Fruit fly (Drosophila melanogaster) whole organism, embryonic: ENCODE measurements around the gene nop5.

Experiments used
- Ada2b ChIP-seq: fragments of 200-800 bp; sonication (Bioruptor generic); IDR thresholded peaks from 2 replicates; pipeline ENCODE4 v1.3.6; 2022; ENCODE audit warnings: missing biosample characterization, missing genetic modification characterization
- B-H2 ChIP-seq: fragments of 200-800 bp; sonication (Bioruptor generic); optimal IDR thresholded peaks from 2 replicates; lab custom pipeline; 2018; ENCODE audit warnings: missing biosample characterization, mild to moderate bottlenecking, missing genetic modification characterization
- Bdp1 ChIP-seq: fragments of 200-800 bp; sonication (Bioruptor generic); optimal IDR thresholded peaks from 3 replicates; lab custom pipeline; 2016; ENCODE audit warnings: missing biosample characterization, missing genetic modification characterization
- CG11247 ChIP-seq: fragments of 200-800 bp; sonication (Bioruptor generic); IDR thresholded peaks from 2 replicates; pipeline ENCODE4 v1.3.6; 2022; ENCODE audit warnings: missing biosample characterization, missing genetic modification characterization
- CG12104 ChIP-seq: fragments of 200-800 bp; sonication (Bioruptor generic); optimal IDR thresholded peaks from 3 replicates; lab custom pipeline; 2016; ENCODE audit warnings: missing biosample characterization, missing genetic modification characterization
- CG12391 ChIP-seq: fragments of 200-800 bp; sonication (Bioruptor generic); optimal IDR thresholded peaks from 3 replicates; lab custom pipeline; 2018; ENCODE audit warnings: missing biosample characterization, mild to moderate bottlenecking, missing genetic modification characterization, moderate library complexity
- CG13287 ChIP-seq: fragments of 200-800 bp; sonication (Bioruptor generic); IDR thresholded peaks from 2 replicates; pipeline ENCODE4 v1.3.6; 2022; ENCODE audit warnings: missing biosample characterization, missing genetic modification characterization; ENCODE audit not compliant: partially characterized antibody
- CG13775 ChIP-seq: fragments of 200-800 bp; sonication (Bioruptor generic); optimal IDR thresholded peaks from 3 replicates; lab custom pipeline; 2017; ENCODE audit warnings: missing biosample characterization, mild to moderate bottlenecking, missing genetic modification characterization
- CG14860 ChIP-seq: fragments of 200-800 bp; sonication (Bioruptor generic); IDR thresholded peaks from 3 replicates; pipeline ENCODE4 v1.3.6; 2022; ENCODE audit warnings: missing biosample characterization, missing genetic modification characterization; ENCODE audit not compliant: partially characterized antibody
- CG16815 ChIP-seq: fragments of 200-800 bp; sonication (Bioruptor generic); optimal IDR thresholded peaks from 3 replicates; lab custom pipeline; 2017; ENCODE audit warnings: missing biosample characterization, mild to moderate bottlenecking, missing genetic modification characterization
- CG2129 ChIP-seq: fragments of 200-800 bp; sonication (Bioruptor generic); IDR thresholded peaks from 2 replicates; pipeline ENCODE4 v1.3.6; 2022; ENCODE audit warnings: missing biosample characterization, missing genetic modification characterization; ENCODE audit not compliant: partially characterized antibody
- CG34224 ChIP-seq: fragments of 200-800 bp; sonication (Bioruptor generic); IDR thresholded peaks from 3 replicates; pipeline ENCODE4 v1.3.6; 2022; ENCODE audit warnings: missing biosample characterization, missing genetic modification characterization; ENCODE audit not compliant: partially characterized antibody
- CG34422 ChIP-seq: fragments of 200-800 bp; sonication (Bioruptor generic); IDR thresholded peaks from 3 replicates; pipeline ENCODE4 v1.3.6; 2022; ENCODE audit warnings: missing biosample characterization, missing genetic modification characterization
- CG4282 ChIP-seq: fragments of 200-800 bp; sonication (Bioruptor generic); optimal IDR thresholded peaks from 2 replicates; lab custom pipeline; 2016; ENCODE audit warnings: missing biosample characterization, missing genetic modification characterization
- CG6175 ChIP-seq: fragments of 200-800 bp; sonication (Bioruptor generic); IDR thresholded peaks from 3 replicates; pipeline ENCODE4 v1.3.6; 2022; ENCODE audit warnings: missing biosample characterization, missing genetic modification characterization
- CG6254 ChIP-seq: fragments of 200-800 bp; sonication (Bioruptor generic); optimal IDR thresholded peaks from 3 replicates; lab custom pipeline; 2017; ENCODE audit warnings: mild to moderate bottlenecking, missing biosample characterization, missing genetic modification reagents, missing genetic modification characterization
- CG7745 ChIP-seq: fragments of 200-800 bp; sonication (Bioruptor generic); optimal IDR thresholded peaks from 2 replicates; lab custom pipeline; 2018; ENCODE audit warnings: missing biosample characterization, mild to moderate bottlenecking, missing genetic modification characterization, moderate library complexity
- CG8281 ChIP-seq: fragments of 200-800 bp; sonication (Bioruptor generic); optimal IDR thresholded peaks from 2 replicates; lab custom pipeline; 2018; ENCODE audit warnings: missing biosample characterization, mild to moderate bottlenecking, missing genetic modification characterization, moderate library complexity
- CG8290 ChIP-seq, 3 experiments: fragments of 200-800 bp; sonication (Bioruptor generic); optimal IDR thresholded peaks; 2 replicates each; lab custom pipeline; 2016 to 2019; ENCODE audit warnings: missing biosample characterization in 3 of 3, missing genetic modification characterization in 3 of 3, mild to moderate bottlenecking in 2 of 3, moderate library complexity in 1 of 3
- CG9215 ChIP-seq: fragments of 200-800 bp; sonication (Bioruptor generic); IDR thresholded peaks from 2 replicates; pipeline ENCODE4 v1.3.6; 2022; ENCODE audit warnings: missing biosample characterization, missing genetic modification characterization
- CG9876 ChIP-seq: fragments of 200-800 bp; sonication (Bioruptor generic); optimal IDR thresholded peaks from 2 replicates; lab custom pipeline; 2016; ENCODE audit warnings: missing biosample characterization, missing genetic modification characterization
- D19B ChIP-seq: fragments of 200-800 bp; sonication (Bioruptor generic); optimal IDR thresholded peaks from 2 replicates; lab custom pipeline; 2017; ENCODE audit warnings: missing biosample characterization, mild to moderate bottlenecking, missing genetic modification characterization
- Dll ChIP-seq: fragments of 200-800 bp; sonication (Bioruptor generic); IDR thresholded peaks from 4 replicates; pipeline ENCODE4 v1.3.6; 2022; ENCODE audit warnings: missing biosample characterization, missing genetic modification characterization; ENCODE audit not compliant: partially characterized antibody
- Doc3 ChIP-seq: fragments of 200-800 bp; sonication (Bioruptor generic); IDR thresholded peaks from 3 replicates; pipeline ENCODE4 v1.3.6; 2022; ENCODE audit warnings: missing biosample characterization, missing genetic modification characterization; ENCODE audit not compliant: partially characterized antibody
- Fer3 ChIP-seq: fragments of 200-800 bp; sonication (Bioruptor generic); optimal IDR thresholded peaks from 2 replicates; lab custom pipeline; 2018; ENCODE audit warnings: missing biosample characterization, mild to moderate bottlenecking, missing genetic modification characterization, moderate library complexity
- H15 ChIP-seq: fragments of 200-800 bp; sonication (Bioruptor generic); IDR thresholded peaks from 3 replicates; pipeline ENCODE4 v1.3.6; 2022; ENCODE audit warnings: missing biosample characterization, missing genetic modification characterization
- HLH4C ChIP-seq: fragments of 200-800 bp; sonication (Bioruptor generic); IDR thresholded peaks from 3 replicates; pipeline ENCODE4 v1.3.6; 2022; ENCODE audit warnings: missing biosample characterization, missing genetic modification characterization; ENCODE audit not compliant: partially characterized antibody
- Hr39 ChIP-seq: fragments of >200 bp; optimal IDR thresholded peaks from 2 replicates; lab custom pipeline; 2017
- Lhr ChIP-seq: fragments of 200-800 bp; sonication (Bioruptor generic); optimal IDR thresholded peaks from 3 replicates; lab custom pipeline; 2017; ENCODE audit warnings: mild to moderate bottlenecking, missing biosample characterization, missing genetic modification reagents, missing genetic modification characterization
- MBD-R2 ChIP-seq: fragments of 200-800 bp; sonication (Bioruptor generic); IDR thresholded peaks from 2 replicates; pipeline ENCODE4 v1.3.6; 2022; ENCODE audit warnings: missing biosample characterization, missing genetic modification characterization
- Pdp1 ChIP-seq, 2 experiments: fragments of 200-800 bp; sonication (Bioruptor generic); optimal IDR thresholded peaks; 3 replicates each; lab custom pipeline; 2016; ENCODE audit warnings: missing biosample characterization in 2 of 2, missing genetic modification characterization in 2 of 2, mild to moderate bottlenecking in 1 of 2, moderate library complexity in 1 of 2
- Poxn ChIP-seq: fragments of 200-800 bp; sonication (Bioruptor generic); IDR thresholded peaks from 2 replicates; pipeline ENCODE4 v1.3.6; 2022; ENCODE audit warnings: missing biosample characterization, missing genetic modification characterization
- al ChIP-seq: fragments of 200-800 bp; sonication (Bioruptor generic); IDR thresholded peaks from 2 replicates; pipeline ENCODE4 v1.3.6; 2022; ENCODE audit warnings: missing biosample characterization, missing genetic modification characterization
- ap ChIP-seq: fragments of 200-800 bp; sonication (Bioruptor generic); IDR thresholded peaks from 2 replicates; pipeline ENCODE4 v1.3.6; 2022; ENCODE audit warnings: missing biosample characterization, missing genetic modification characterization
- bcd ChIP-seq: fragments of 200-800 bp; sonication (Bioruptor generic); optimal IDR thresholded peaks from 2 replicates; lab custom pipeline; 2017; ENCODE audit warnings: missing biosample characterization, mild to moderate bottlenecking, missing genetic modification characterization
- caup ChIP-seq: fragments of 200-800 bp; sonication (Bioruptor generic); optimal IDR thresholded peaks from 3 replicates; lab custom pipeline; 2017; ENCODE audit warnings: missing biosample characterization, mild to moderate bottlenecking, missing genetic modification characterization, moderate library complexity; ENCODE audit not compliant: severe bottlenecking
- crp ChIP-seq, 2 experiments: fragments of 200-800 bp; sonication (Bioruptor generic); optimal IDR thresholded peaks; 2 replicates in 1 of 2; 3 replicates in 1 of 2; lab custom pipeline; 2017; ENCODE audit warnings: missing biosample characterization in 2 of 2, missing genetic modification characterization in 2 of 2, mild to moderate bottlenecking in 1 of 2, moderate library complexity in 1 of 2
- cwo ChIP-seq: fragments of 200-800 bp; sonication (Bioruptor generic); optimal IDR thresholded peaks from 3 replicates; lab custom pipeline; 2017; ENCODE audit warnings: missing biosample characterization, missing genetic modification characterization, mild to moderate bottlenecking, moderate library complexity, missing genetic modification reagents
- dm ChIP-seq: fragments of 200-800 bp; sonication (Bioruptor generic); optimal IDR thresholded peaks from 3 replicates; lab custom pipeline; 2016; ENCODE audit warnings: missing biosample characterization, missing genetic modification characterization
- gsb-n ChIP-seq: fragments of 200-800 bp; sonication (Bioruptor generic); optimal IDR thresholded peaks from 3 replicates; lab custom pipeline; 2018; ENCODE audit warnings: missing biosample characterization, mild to moderate bottlenecking, missing genetic modification characterization
- hkb ChIP-seq, 2 experiments: fragments of 200-800 bp in 1 of 2; fragments of >200 bp in 1 of 2; sonication (Bioruptor generic) in 1 of 2; IDR thresholded peaks in 1 of 2; optimal IDR thresholded peaks in 1 of 2; 2 replicates each; pipeline versions ENCODE4 v1.3.6 to Lab custom; 2017 to 2022; ENCODE audit warnings: missing biosample characterization in 1 of 2, missing genetic modification characterization in 1 of 2
- kah ChIP-seq: fragments of 200-800 bp; sonication (Bioruptor generic); optimal IDR thresholded peaks from 2 replicates; lab custom pipeline; 2018; ENCODE audit warnings: missing biosample characterization, mild to moderate bottlenecking, missing genetic modification characterization
- kay ChIP-seq: fragments of 200-800 bp; sonication (Bioruptor generic); optimal IDR thresholded peaks from 2 replicates; lab custom pipeline; 2016; ENCODE audit warnings: missing biosample characterization, missing genetic modification characterization
- lilli ChIP-seq: fragments of 200-800 bp; sonication (Bioruptor generic); optimal IDR thresholded peaks from 3 replicates; lab custom pipeline; 2016; ENCODE audit warnings: missing biosample characterization, missing genetic modification characterization
- pzg ChIP-seq: fragments of 200-800 bp; sonication (Bioruptor generic); optimal IDR thresholded peaks from 3 replicates; lab custom pipeline; 2018; ENCODE audit warnings: missing biosample characterization, mild to moderate bottlenecking, missing genetic modification characterization, moderate library complexity
- ranshi ChIP-seq: fragments of 200-800 bp; sonication (Bioruptor generic); IDR thresholded peaks from 2 replicates; pipeline ENCODE4 v1.3.6; 2022; ENCODE audit warnings: missing biosample characterization, missing genetic modification characterization
- sens ChIP-seq: fragments of 200-800 bp; sonication (Bioruptor generic); peaks from one replicate; lab custom pipeline; 2016; ENCODE audit warnings: missing biosample characterization, missing genetic modification characterization
- so ChIP-seq: fragments of 200-800 bp; sonication (Bioruptor generic); IDR thresholded peaks from 3 replicates; pipeline ENCODE4 v1.3.6; 2022; ENCODE audit warnings: missing biosample characterization, missing genetic modification characterization
- toy ChIP-seq: fragments of 200-800 bp; sonication (Bioruptor generic); IDR thresholded peaks from 2 replicates; pipeline ENCODE4 v1.3.6; 2022; ENCODE audit warnings: missing biosample characterization, missing genetic modification characterization

nop5 gene

dm6 chr2L:6960165-6960564, 41.6 kb upstream of the nop5 start, which contains the start of the genes Atac1 and Hmgcl (continued):
- TF ChIP-seq Lhr (GFP tag; lab: Kevin White, UChicago) (no peak), CG2129 (GFP tag; lab: Robert Waterston, UW) (no peak), H15 (GFP tag; lab: Robert Waterston, UW) (no peak), hkb (optimal IDR thresholded peaks at IDR 0.05; lab: Kevin White, UChicago) (no peak), hkb (GFP tag; IDR thresholded peaks at IDR 0.05; lab: Robert Waterston, UW) (no peak), ap (GFP tag; lab: Robert Waterston, UW) (no peak), CG34224 (GFP tag; lab: Robert Waterston, UW) (peak; percentile 23; the same call in 1 of the 3 replicates), so (GFP tag; lab: Robert Waterston, UW) (no peak), caup (GFP tag; lab: Kevin White, UChicago) (no peak), CG13287 (peak; percentile 53), cwo (GFP tag; lab: Kevin White, UChicago) (no peak), kah (GFP tag; lab: Kevin White, UChicago) (no peak), ranshi (GFP tag; lab: Robert Waterston, UW) (no peak), dm (GFP tag; lab: Kevin White, UChicago) (peak; percentile 17), lilli (GFP tag; lab: Kevin White, UChicago) (no peak), Doc3 (0 out of 3 replicates have a peak, but pooled peaks have one; percentile 18), CG12104 (GFP tag; lab: Kevin White, UChicago) (no peak), CG4282 (GFP tag; lab: Kevin White, UChicago) (no peak), MBD-R2 (GFP tag; lab: Robert Waterston, UW) (peak; percentile 78), HLH4C (GFP tag; lab: Robert Waterston, UW) (peak; percentile 18; the same call in 1 of the 3 replicates), CG6254 (GFP tag; lab: Kevin White, UChicago) (no peak), Poxn (GFP tag; lab: Robert Waterston, UW) (no peak), Fer3 (no peak), Pdp1 (GFP tag; optimal IDR thresholded peaks at IDR 0.05; lab: Kevin White, UChicago) (peak in 1 of 2 experiments; percentile 87), CG12391 (tag; lab: Kevin White, UChicago) (no peak), CG8290 (GFP tag; optimal IDR thresholded peaks at IDR 0.05; lab: Kevin White, UChicago) (peak; percentile 63), CG8290 (tag; optimal IDR thresholded peaks at IDR 0.05; lab: Kevin White, UChicago) (no peak), bcd (GFP tag; lab: Kevin White, UChicago) (no peak), al (GFP tag; lab: Robert Waterston, UW) (no peak), CG13775 (GFP tag; lab: Kevin White, UChicago) (peak; percentile 92), CG6175 (GFP tag; lab: Robert Waterston, UW) (no peak), pzg (GFP tag; lab: Kevin White, UChicago) (peak; percentile 19)
- TF ChIP-seq, all 482 proteins: peak for 27

dm6 chr2L:6956725-6957124, 38.2 kb upstream of the nop5 start, which contains the start of the genes CG13775 and CG3430:
Gene CG13775 (minus strand): TSS chr2L:6956950.
Gene CG3430 (plus strand): TSS chr2L:6957008.
- TF ChIP-seq CG34422 (GFP tag; lab: Robert Waterston, UW) (0 out of 3 replicates have a peak, but pooled peaks have one; percentile 45), CG8281 (tag; lab: Kevin White, UChicago) (no peak), B-H2 (GFP tag; lab: Kevin White, UChicago) (no peak), Bdp1 (GFP tag; lab: Kevin White, UChicago) (no peak), CG34224 (GFP tag; lab: Robert Waterston, UW) (peak; percentile 71), toy (no peak), CG11247 (GFP tag; lab: Robert Waterston, UW) (peak; percentile 19; the same call in 1 of the 2 replicates), crp (GFP tag; optimal IDR thresholded peaks at IDR 0.05; lab: Kevin White, UChicago) (peak; percentile 28 to 84), CG7745 (tag; lab: Kevin White, UChicago) (no peak), D19B (GFP tag; lab: Kevin White, UChicago) (no peak), Ada2b (GFP tag; lab: Robert Waterston, UW) (no peak), kay (no peak), CG16815 (GFP tag; lab: Kevin White, UChicago) (no peak), CG9876 (peak; percentile 15), dm (GFP tag; lab: Kevin White, UChicago) (peak; percentile 40), gsb-n (no peak), CG9215 (GFP tag; lab: Robert Waterston, UW) (no peak), Dll (peak; percentile 69), sens (peak; percentile 86), CG14860 (peak; percentile 54; the same call in 2 of the 3 replicates), Hr39 (no peak)
